Comparison of ENCODE assay signal across 1 fruit fly cellular context in the genomic region with DNA sequence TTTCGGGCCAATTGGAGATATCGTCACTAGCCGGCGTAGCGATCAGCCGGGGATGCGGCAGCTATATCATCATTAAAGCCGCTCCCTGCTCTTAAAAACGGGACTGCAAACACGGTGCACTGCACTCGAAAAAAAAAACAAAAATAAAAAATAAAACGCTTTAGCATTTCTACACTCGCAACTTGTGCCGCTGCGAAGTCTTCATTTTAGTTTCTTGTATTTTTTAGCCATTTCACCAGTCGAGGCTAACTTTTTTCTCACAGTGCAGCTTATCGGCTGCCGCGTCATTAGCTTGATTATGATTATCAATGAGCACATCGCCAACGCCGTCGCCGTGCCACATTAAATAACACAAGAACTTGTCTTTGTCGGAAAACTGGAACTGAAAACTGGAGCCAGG.
TF ChIP-seq lines count a peak whose summit lies in the region.

No protein-coding gene starts in this region.

TF ChIP-seq in whole organism, embryonic, 481 proteins besides CTCF, POLR2A, EP300 and RAD21 (continued from another document and continues in another):
- TF ChIP-seq CG2129 (GFP tag; IDR thresholded peaks at IDR 0.05; lab: Robert Waterston, UW; ENCODE audit: partially characterized antibody) = no peak
- peak; percentile 56 for TF ChIP-seq NK7.1 (GFP tag; optimal IDR thresholded peaks at IDR 0.05; lab: Kevin White, UChicago)
- TF ChIP-seq Bdp1 (GFP tag; optimal IDR thresholded peaks at IDR 0.05; lab: Kevin White, UChicago) = peak; percentile 48
- no peak for TF ChIP-seq CG13296 (GFP tag; optimal IDR thresholded peaks at IDR 0.05; lab: Kevin White, UChicago)
- TF ChIP-seq CG7839 (tag; optimal IDR thresholded peaks at IDR 0.05; lab: Kevin White, UChicago) = peak; percentile 72
- TF ChIP-seq Dbx (GFP tag; IDR thresholded peaks at IDR 0.05; lab: Robert Waterston, UW) = no peak; the same call in 2 of the 3 replicates
- TF ChIP-seq chif (GFP tag; optimal IDR thresholded peaks at IDR 0.05; lab: Kevin White, UChicago) = peak; percentile 68 to 70
- peak; percentile 10 for TF ChIP-seq CG12155 (GFP tag; optimal IDR thresholded peaks at IDR 0.05; lab: Kevin White, UChicago)
- peak; percentile 28; the same call in 1 of the 2 replicates for TF ChIP-seq CG11247 (GFP tag; IDR thresholded peaks at IDR 0.05; lab: Robert Waterston, UW)
- TF ChIP-seq CG17802 (tag; optimal IDR thresholded peaks at IDR 0.05; lab: Kevin White, UChicago) = no peak
- peak; percentile 26 for TF ChIP-seq CG8388 (GFP tag; optimal IDR thresholded peaks at IDR 0.05; lab: Kevin White, UChicago)
- peak; percentile 19 for TF ChIP-seq dm (GFP tag; optimal IDR thresholded peaks at IDR 0.05; lab: Kevin White, UChicago)
- TF ChIP-seq ERR (GFP tag; optimal IDR thresholded peaks at IDR 0.05; lab: Kevin White, UChicago) = peak; percentile 55
- TF ChIP-seq her (GFP tag; optimal IDR thresholded peaks at IDR 0.05; lab: Kevin White, UChicago) = peak; percentile 56
- no peak for TF ChIP-seq CG4854 (GFP tag; optimal IDR thresholded peaks at IDR 0.05; lab: Kevin White, UChicago)
- no peak for TF ChIP-seq CG8359 (GFP tag; optimal IDR thresholded peaks at IDR 0.05; lab: Kevin White, UChicago; ENCODE audit: borderline replicate concordance)
- TF ChIP-seq CG9215 (GFP tag; IDR thresholded peaks at IDR 0.05; lab: Robert Waterston, UW) = no peak; the same call in 1 of the 2 replicates
- TF ChIP-seq tgo (GFP tag; IDR thresholded peaks at IDR 0.05; lab: Robert Waterston, UW) = peak; percentile 32; the same call in 1 of the 3 replicates
- peak; percentile 62 for TF ChIP-seq Hsf (GFP tag; optimal IDR thresholded peaks at IDR 0.05; lab: Kevin White, UChicago)
- TF ChIP-seq nerfin-1 (tag; optimal IDR thresholded peaks at IDR 0.05; lab: Kevin White, UChicago) = no peak
- TF ChIP-seq dati (GFP tag; IDR thresholded peaks at IDR 0.05; lab: Robert Waterston, UW) = 0 out of 2 replicates have a peak, but pooled peaks have one; percentile 15
- TF ChIP-seq Rx (GFP tag; IDR thresholded peaks at IDR 0.05; lab: Robert Waterston, UW) = peak; percentile 56
- peak; percentile 50 for TF ChIP-seq slou (GFP tag; optimal IDR thresholded peaks at IDR 0.05; lab: Kevin White, UChicago)
- no peak for TF ChIP-seq hbn (GFP tag; IDR thresholded peaks at IDR 0.05; lab: Robert Waterston, UW; ENCODE audit: partially characterized antibody)
- no peak for TF ChIP-seq bbx (GFP tag; IDR thresholded peaks at IDR 0.05; lab: Robert Waterston, UW; ENCODE audit: partially characterized antibody)
- no peak for TF ChIP-seq CG6854 (GFP tag; optimal IDR thresholded peaks at IDR 0.05; lab: Kevin White, UChicago)
- TF ChIP-seq pan (optimal IDR thresholded peaks at IDR 0.05; lab: Kevin White, UChicago) = no peak
- peak in 1 of 2 experiments; percentile 75 for TF ChIP-seq pan (GFP tag; optimal IDR thresholded peaks at IDR 0.05 in 1 of 2, IDR thresholded peaks at IDR 0.05 in 1 of 2)
- peak; percentile 71 for TF ChIP-seq grn (GFP tag; optimal IDR thresholded peaks at IDR 0.05; lab: Kevin White, UChicago)
- TF ChIP-seq NC2β (GFP tag; optimal IDR thresholded peaks at IDR 0.05; lab: Kevin White, UChicago) = peak; percentile 43
- TF ChIP-seq Hr39 (optimal IDR thresholded peaks at IDR 0.05; lab: Kevin White, UChicago) = no peak
- peak; percentile 50 for TF ChIP-seq gsb-n (tag; optimal IDR thresholded peaks at IDR 0.05; lab: Kevin White, UChicago)
- TF ChIP-seq CG8281 (tag; optimal IDR thresholded peaks at IDR 0.05; lab: Kevin White, UChicago) = no peak
- TF ChIP-seq Kr (GFP tag; optimal IDR thresholded peaks at IDR 0.05; lab: Kevin White, UChicago) = no peak
- no peak for TF ChIP-seq CG6272 (GFP tag; IDR thresholded peaks at IDR 0.05; lab: Robert Waterston, UW)
- TF ChIP-seq CG18764 (GFP tag; optimal IDR thresholded peaks at IDR 0.05; lab: Kevin White, UChicago) = no peak
- peak; percentile 41 for TF ChIP-seq CoRest (tag; optimal IDR thresholded peaks at IDR 0.05; lab: Kevin White, UChicago)
- no peak for TF ChIP-seq Nf-YB (GFP tag; optimal IDR thresholded peaks at IDR 0.05; lab: Kevin White, UChicago)
- TF ChIP-seq CG6791 (GFP tag; IDR thresholded peaks at IDR 0.05; lab: Robert Waterston, UW; ENCODE audit: partially characterized antibody) = no peak
- TF ChIP-seq CG34224 (GFP tag; IDR thresholded peaks at IDR 0.05; lab: Robert Waterston, UW; ENCODE audit: partially characterized antibody) = no peak
- no peak for TF ChIP-seq trem (tag; optimal IDR thresholded peaks at IDR 0.05; lab: Kevin White, UChicago)
- peak; percentile 64 for TF ChIP-seq CG16863 (GFP tag; optimal IDR thresholded peaks at IDR 0.05; lab: Kevin White, UChicago)
- peak; percentile 34; the same call in 1 of the 3 replicates for TF ChIP-seq sr (GFP tag; IDR thresholded peaks at IDR 0.05; lab: Robert Waterston, UW)
- peak; percentile 34 for TF ChIP-seq zf30C (GFP tag; optimal IDR thresholded peaks at IDR 0.05; lab: Kevin White, UChicago)
- TF ChIP-seq MTF-1 (GFP tag; optimal IDR thresholded peaks at IDR 0.05; lab: Kevin White, UChicago; ENCODE audit: borderline replicate concordance) = no peak
- TF ChIP-seq Rfx (GFP tag; IDR thresholded peaks at IDR 0.05; lab: Robert Waterston, UW) = peak; percentile 61
- TF ChIP-seq CG42726 (GFP tag; IDR thresholded peaks at IDR 0.05; lab: Robert Waterston, UW; ENCODE audit: partially characterized antibody) = no peak
- TF ChIP-seq onecut (GFP tag; IDR thresholded peaks at IDR 0.05; lab: Robert Waterston, UW) = peak; percentile 47
- peak; percentile 37 for TF ChIP-seq NC2α (GFP tag; optimal IDR thresholded peaks at IDR 0.05; lab: Kevin White, UChicago)
- TF ChIP-seq CG3065 (GFP tag; optimal IDR thresholded peaks at IDR 0.05; lab: Kevin White, UChicago) = peak; percentile 32
- no peak for TF ChIP-seq emc (GFP tag; optimal IDR thresholded peaks at IDR 0.05; lab: Kevin White, UChicago)
- TF ChIP-seq CG7556 (GFP tag; optimal IDR thresholded peaks at IDR 0.05; lab: Kevin White, UChicago) = peak; percentile 49
- no peak for TF ChIP-seq hth (optimal IDR thresholded peaks at IDR 0.05; lab: Kevin White, UChicago)
- TF ChIP-seq pb (GFP tag; optimal IDR thresholded peaks at IDR 0.05; lab: Kevin White, UChicago) = peak; percentile 67
- no peak for TF ChIP-seq CG4617 (GFP tag; optimal IDR thresholded peaks at IDR 0.05; lab: Kevin White, UChicago; ENCODE audit: borderline replicate concordance)
- peak; percentile 81 for TF ChIP-seq pum (GFP tag; optimal IDR thresholded peaks at IDR 0.05; lab: Kevin White, UChicago)
- TF ChIP-seq tll (GFP tag; optimal IDR thresholded peaks at IDR 0.05; lab: Kevin White, UChicago) = no peak
- TF ChIP-seq CG3995 (GFP tag; optimal IDR thresholded peaks at IDR 0.05; lab: Kevin White, UChicago) = no peak
- TF ChIP-seq lab (GFP tag; optimal IDR thresholded peaks at IDR 0.05; lab: Kevin White, UChicago) = no peak
- peak; percentile 43 for TF ChIP-seq CG13123 (GFP tag; optimal IDR thresholded peaks at IDR 0.05; lab: Kevin White, UChicago)
- TF ChIP-seq bigmax (GFP tag; optimal IDR thresholded peaks at IDR 0.05; lab: Kevin White, UChicago) = no peak
- TF ChIP-seq CG5180 (GFP tag; optimal IDR thresholded peaks at IDR 0.05; lab: Kevin White, UChicago) = no peak
- TF ChIP-seq danr (GFP tag; IDR thresholded peaks at IDR 0.05; lab: Robert Waterston, UW) = peak; percentile 38; the same call in 1 of the 2 replicates
- TF ChIP-seq stc (GFP tag; IDR thresholded peaks at IDR 0.05; lab: Robert Waterston, UW) = peak; percentile 65; the same call in 1 of the 2 replicates
- peak; percentile 78 for TF ChIP-seq dysf (GFP tag; IDR thresholded peaks at IDR 0.05; lab: Robert Waterston, UW)
- peak; percentile 58 for TF ChIP-seq gcm2 (GFP tag; optimal IDR thresholded peaks at IDR 0.05; lab: Kevin White, UChicago)
- TF ChIP-seq HLHmδ (GFP tag; optimal IDR thresholded peaks at IDR 0.05; lab: Kevin White, UChicago) = no peak
- TF ChIP-seq luna (GFP tag; optimal IDR thresholded peaks at IDR 0.05; lab: Kevin White, UChicago) = peak; percentile 6
- peak; percentile 95 for TF ChIP-seq sens (GFP tag; lab: Kevin White, UChicago)
- TF ChIP-seq CG17361 (GFP tag; IDR thresholded peaks at IDR 0.05; lab: Robert Waterston, UW) = peak; percentile 53; the same call in 1 of the 3 replicates
- TF ChIP-seq CG6689 (GFP tag; IDR thresholded peaks at IDR 0.05; lab: Robert Waterston, UW) = peak; percentile 78
- peak; percentile 48 for TF ChIP-seq seq (GFP tag; IDR thresholded peaks at IDR 0.05; lab: Robert Waterston, UW)
- peak; percentile 19 for TF ChIP-seq CG1603 (tag; optimal IDR thresholded peaks at IDR 0.05; lab: Kevin White, UChicago)
- peak; percentile 52 for TF ChIP-seq CG13624 (GFP tag; optimal IDR thresholded peaks at IDR 0.05; lab: Kevin White, UChicago)
- TF ChIP-seq tna (GFP tag; IDR thresholded peaks at IDR 0.05; lab: Robert Waterston, UW; ENCODE audit: partially characterized antibody) = no peak
- TF ChIP-seq CG43689 (GFP tag; IDR thresholded peaks at IDR 0.05; lab: Robert Waterston, UW) = 0 out of 2 replicates have a peak, but pooled peaks have one; percentile 28
- TF ChIP-seq CG5245 (GFP tag; optimal IDR thresholded peaks at IDR 0.05; lab: Kevin White, UChicago) = peak; percentile 25
- peak; percentile 44 for TF ChIP-seq CG16815 (GFP tag; optimal IDR thresholded peaks at IDR 0.05; lab: Kevin White, UChicago)
- no peak for TF ChIP-seq Nf-YC (tag; optimal IDR thresholded peaks at IDR 0.05; lab: Kevin White, UChicago)
- TF ChIP-seq CG15073 (GFP tag; optimal IDR thresholded peaks at IDR 0.05; lab: Kevin White, UChicago) = no peak
- TF ChIP-seq zen (tag; optimal IDR thresholded peaks at IDR 0.05; lab: Kevin White, UChicago) = no peak
- peak; percentile 59 for TF ChIP-seq CG1602 (GFP tag; optimal IDR thresholded peaks at IDR 0.05; lab: Kevin White, UChicago)
- peak; percentile 46 for TF ChIP-seq fd96Cb (tag; optimal IDR thresholded peaks at IDR 0.05; lab: Kevin White, UChicago)
- TF ChIP-seq CG14014 (GFP tag; IDR thresholded peaks at IDR 0.05; lab: Robert Waterston, UW) = peak; percentile 72
- no peak for TF ChIP-seq pita (GFP tag; optimal IDR thresholded peaks at IDR 0.05; lab: Kevin White, UChicago)
- no peak for TF ChIP-seq cato (GFP tag; optimal IDR thresholded peaks at IDR 0.05; lab: Kevin White, UChicago; ENCODE audit: borderline replicate concordance)
- TF ChIP-seq psq (GFP tag; optimal IDR thresholded peaks at IDR 0.05; lab: Kevin White, UChicago) = no peak
- TF ChIP-seq Deaf1 (tag; optimal IDR thresholded peaks at IDR 0.05; lab: Kevin White, UChicago) = no peak
- peak; percentile 56 to 57 for TF ChIP-seq dpn (GFP tag; optimal IDR thresholded peaks at IDR 0.05; lab: Kevin White, UChicago)
- no peak for TF ChIP-seq inv (GFP tag; IDR thresholded peaks at IDR 0.05; lab: Robert Waterston, UW; ENCODE audit: partially characterized antibody)
- TF ChIP-seq HLH3B (GFP tag; IDR thresholded peaks at IDR 0.05; lab: Robert Waterston, UW) = peak; percentile 57
- TF ChIP-seq ham (GFP tag; IDR thresholded peaks at IDR 0.05; lab: Robert Waterston, UW) = no peak
- no peak for TF ChIP-seq CG12219 (GFP tag; optimal IDR thresholded peaks at IDR 0.05; lab: Kevin White, UChicago)
- TF ChIP-seq Atf-2 (GFP tag; optimal IDR thresholded peaks at IDR 0.05; lab: Kevin White, UChicago) = peak; percentile 67
- TF ChIP-seq br (optimal IDR thresholded peaks at IDR 0.05; lab: Kevin White, UChicago) = no peak
- TF ChIP-seq CG1529 (GFP tag; optimal IDR thresholded peaks at IDR 0.05; lab: Kevin White, UChicago) = peak; percentile 43
- peak; percentile 32 for TF ChIP-seq CG17829 (tag; optimal IDR thresholded peaks at IDR 0.05; lab: Kevin White, UChicago)
- no peak for TF ChIP-seq Stat92E (GFP tag; optimal IDR thresholded peaks at IDR 0.05; lab: Kevin White, UChicago)
- TF ChIP-seq MBD-R2 (GFP tag; IDR thresholded peaks at IDR 0.05; lab: Robert Waterston, UW) = 0 out of 2 replicates have a peak, but pooled peaks have one; percentile 23
- peak; percentile 37; the same call in 1 of the 2 replicates for TF ChIP-seq Oaz (GFP tag; IDR thresholded peaks at IDR 0.05; lab: Robert Waterston, UW)
- TF ChIP-seq CG9437 (GFP tag; optimal IDR thresholded peaks at IDR 0.05; lab: Kevin White, UChicago) = no peak
- TF ChIP-seq CG10274 (GFP tag; optimal IDR thresholded peaks at IDR 0.05; lab: Kevin White, UChicago) = no peak
- TF ChIP-seq prd (optimal IDR thresholded peaks at IDR 0.05; lab: Kevin White, UChicago) = no peak
- TF ChIP-seq prd (GFP tag; IDR thresholded peaks at IDR 0.05; lab: Robert Waterston, UW) = peak; percentile 84
- no peak for TF ChIP-seq sug (tag; optimal IDR thresholded peaks at IDR 0.05; lab: Kevin White, UChicago)
- TF ChIP-seq scrt (GFP tag; optimal IDR thresholded peaks at IDR 0.05; lab: Kevin White, UChicago) = no peak
- TF ChIP-seq Lim3 (GFP tag; IDR thresholded peaks at IDR 0.05; lab: Robert Waterston, UW) = no peak
- TF ChIP-seq pho (GFP tag; optimal IDR thresholded peaks at IDR 0.05; lab: Kevin White, UChicago) = no peak
- TF ChIP-seq salm (tag; optimal IDR thresholded peaks at IDR 0.05; lab: Kevin White, UChicago) = no peak
- TF ChIP-seq Sry-β (GFP tag; optimal IDR thresholded peaks at IDR 0.05; lab: Kevin White, UChicago) = no peak
- peak; percentile 70 for TF ChIP-seq CG32772 (GFP tag; IDR thresholded peaks at IDR 0.05; lab: Robert Waterston, UW)
- TF ChIP-seq crc (GFP tag; optimal IDR thresholded peaks at IDR 0.05; lab: Kevin White, UChicago) = peak; percentile 44
- TF ChIP-seq mirr (GFP tag; optimal IDR thresholded peaks at IDR 0.05; lab: Kevin White, UChicago) = no peak
- TF ChIP-seq CG2678 (tag; optimal IDR thresholded peaks at IDR 0.05; lab: Kevin White, UChicago) = peak; percentile 28
- TF ChIP-seq CG17568 (GFP tag; optimal IDR thresholded peaks at IDR 0.05; lab: Kevin White, UChicago) = no peak
- TF ChIP-seq CG18599 (GFP tag; optimal IDR thresholded peaks at IDR 0.05; lab: Kevin White, UChicago) = no peak
- no peak for TF ChIP-seq CG16779 (GFP tag; IDR thresholded peaks at IDR 0.05; lab: Robert Waterston, UW)
- TF ChIP-seq CG3407 (GFP tag; optimal IDR thresholded peaks at IDR 0.05; lab: Kevin White, UChicago) = peak; percentile 47
- peak; percentile 43 for TF ChIP-seq Dip3 (GFP tag; optimal IDR thresholded peaks at IDR 0.05; lab: Kevin White, UChicago)
- TF ChIP-seq CG2116 (GFP tag; optimal IDR thresholded peaks at IDR 0.05; lab: Kevin White, UChicago) = no peak
- peak; percentile 58 for TF ChIP-seq lilli (GFP tag; optimal IDR thresholded peaks at IDR 0.05; lab: Kevin White, UChicago)
- TF ChIP-seq pfk (GFP tag; optimal IDR thresholded peaks at IDR 0.05; lab: Kevin White, UChicago) = no peak
- TF ChIP-seq toy (GFP tag; IDR thresholded peaks at IDR 0.05; lab: Robert Waterston, UW) = no peak
- TF ChIP-seq CG2120 (GFP tag; optimal IDR thresholded peaks at IDR 0.05; lab: Kevin White, UChicago) = peak; percentile 42
- TF ChIP-seq Oli (tag; optimal IDR thresholded peaks at IDR 0.05; lab: Kevin White, UChicago) = peak; percentile 42
- peak; percentile 75 for TF ChIP-seq pnt (GFP tag; optimal IDR thresholded peaks at IDR 0.05; lab: Kevin White, UChicago)
